Fruit fly (Drosophila melanogaster) whole organism, embryonic: ENCODE results near the gene Obp99b.

Source experiments
- CG10147 ChIP-seq: fragments of 200-800 bp; sonication (Bioruptor generic); optimal IDR thresholded peaks from 2 replicates; lab custom pipeline; 2019; ENCODE audit warnings: missing biosample characterization, mild to moderate bottlenecking, missing genetic modification characterization, moderate library complexity
- CG10209 ChIP-seq: fragments of 200-800 bp; sonication (Bioruptor generic); optimal IDR thresholded peaks from 3 replicates; lab custom pipeline; 2017; ENCODE audit warnings: missing biosample characterization, mild to moderate bottlenecking, missing genetic modification characterization, missing genetic modification reagents
- CG10431 ChIP-seq: fragments of 200-800 bp; sonication (Bioruptor generic); optimal IDR thresholded peaks from 3 replicates; lab custom pipeline; 2018; ENCODE audit warnings: missing biosample characterization, mild to moderate bottlenecking, missing genetic modification characterization
- CG10654 ChIP-seq: fragments of 200-800 bp; sonication (Bioruptor generic); optimal IDR thresholded peaks from 2 replicates; lab custom pipeline; 2016; ENCODE audit warnings: missing biosample characterization, missing genetic modification characterization
- CG11456 ChIP-seq: fragments of 200-800 bp; sonication (Bioruptor generic); IDR thresholded peaks from 3 replicates; pipeline ENCODE4 v1.3.6; 2022; ENCODE audit warnings: missing biosample characterization, missing genetic modification characterization
- CG11695 ChIP-seq: fragments of 200-800 bp; sonication (Bioruptor generic); IDR thresholded peaks from 3 replicates; pipeline ENCODE4 v1.3.6; 2022; ENCODE audit warnings: missing biosample characterization, missing genetic modification characterization
- CG13287 ChIP-seq: fragments of 200-800 bp; sonication (Bioruptor generic); IDR thresholded peaks from 2 replicates; pipeline ENCODE4 v1.3.6; 2022; ENCODE audit warnings: missing biosample characterization, missing genetic modification characterization; ENCODE audit not compliant: partially characterized antibody
- CG14014 ChIP-seq: fragments of 200-800 bp; sonication (Bioruptor generic); IDR thresholded peaks from 2 replicates; pipeline ENCODE4 v1.3.6; 2022; ENCODE audit warnings: missing biosample characterization, missing genetic modification characterization
- CG14050 ChIP-seq: fragments of 200-800 bp; sonication (Bioruptor generic); IDR thresholded peaks from 3 replicates; pipeline ENCODE4 v1.3.6; 2022; ENCODE audit warnings: missing biosample characterization, missing genetic modification characterization
- CG14965 ChIP-seq: fragments of 200-800 bp; sonication (Bioruptor generic); optimal IDR thresholded peaks from 2 replicates; lab custom pipeline; 2016; ENCODE audit warnings: missing biosample characterization, missing genetic modification characterization, borderline replicate concordance
- CG15269 ChIP-seq: fragments of 200-800 bp; sonication (Bioruptor generic); optimal IDR thresholded peaks from 2 replicates; lab custom pipeline; 2018; ENCODE audit warnings: missing biosample characterization, mild to moderate bottlenecking, missing genetic modification characterization, moderate library complexity
- CG15696 ChIP-seq: fragments of 200-800 bp; sonication (Bioruptor generic); optimal IDR thresholded peaks from 2 replicates; lab custom pipeline; 2019; ENCODE audit warnings: missing biosample characterization, mild to moderate bottlenecking, missing genetic modification characterization, moderate library complexity
- CG16815 ChIP-seq: fragments of 200-800 bp; sonication (Bioruptor generic); optimal IDR thresholded peaks from 3 replicates; lab custom pipeline; 2017; ENCODE audit warnings: missing biosample characterization, mild to moderate bottlenecking, missing genetic modification characterization
- CG18476 ChIP-seq: fragments of 200-800 bp; sonication (Bioruptor generic); optimal IDR thresholded peaks from 2 replicates; lab custom pipeline; 2016; ENCODE audit warnings: missing biosample characterization, mild to moderate bottlenecking, missing genetic modification characterization
- CG18764 ChIP-seq: fragments of 200-800 bp; sonication (Bioruptor generic); optimal IDR thresholded peaks from 3 replicates; lab custom pipeline; 2016; ENCODE audit warnings: missing biosample characterization, missing genetic modification characterization
- CG2120 ChIP-seq: fragments of 200-800 bp; sonication (Bioruptor generic); optimal IDR thresholded peaks from 3 replicates; lab custom pipeline; 2016; ENCODE audit warnings: missing biosample characterization, missing genetic modification characterization
- CG2875 ChIP-seq: fragments of 200-800 bp; sonication (Bioruptor generic); optimal IDR thresholded peaks from 2 replicates; lab custom pipeline; 2017; ENCODE audit warnings: missing biosample characterization, mild to moderate bottlenecking, missing genetic modification characterization, missing genetic modification reagents
- CG31224 ChIP-seq: fragments of 200-800 bp; sonication (Bioruptor generic); IDR thresholded peaks from 2 replicates; pipeline ENCODE4 v1.3.6; 2022; ENCODE audit warnings: missing biosample characterization, missing genetic modification characterization
- CG33213 ChIP-seq: fragments of 200-800 bp; sonication (Bioruptor generic); optimal IDR thresholded peaks from 3 replicates; lab custom pipeline; 2016; ENCODE audit warnings: missing biosample characterization, missing genetic modification characterization
- CG4424 ChIP-seq: fragments of 200-800 bp; sonication (Bioruptor generic); optimal IDR thresholded peaks from 3 replicates; lab custom pipeline; 2016; ENCODE audit warnings: missing biosample characterization, missing genetic modification characterization
- CG4820 ChIP-seq: fragments of 200-800 bp; sonication (Bioruptor generic); optimal IDR thresholded peaks from 3 replicates; lab custom pipeline; 2016; ENCODE audit warnings: missing biosample characterization, missing genetic modification characterization
- CG6654 ChIP-seq: fragments of 200-800 bp; sonication (Bioruptor generic); optimal IDR thresholded peaks from 2 replicates; lab custom pipeline; 2017; ENCODE audit warnings: missing biosample characterization, mild to moderate bottlenecking, missing genetic modification characterization
- CG6854 ChIP-seq: fragments of 200-800 bp; sonication (Bioruptor generic); optimal IDR thresholded peaks from 3 replicates; lab custom pipeline; 2017; ENCODE audit warnings: missing biosample characterization, mild to moderate bottlenecking, missing genetic modification characterization
- CG8359 ChIP-seq: fragments of 200-800 bp; sonication (Bioruptor generic); optimal IDR thresholded peaks from 2 replicates; lab custom pipeline; 2017; ENCODE audit warnings: missing biosample characterization, mild to moderate bottlenecking, missing genetic modification characterization, borderline replicate concordance
- CG9797 ChIP-seq: fragments of 200-800 bp; sonication (Bioruptor generic); optimal IDR thresholded peaks from 3 replicates; lab custom pipeline; 2018; ENCODE audit warnings: missing biosample characterization, mild to moderate bottlenecking, missing genetic modification characterization
- D19A ChIP-seq: fragments of 200-800 bp; optimal IDR thresholded peaks from 3 replicates; lab custom pipeline; 2019; ENCODE audit warnings: missing biosample characterization, mild to moderate bottlenecking, missing genetic modification characterization, moderate library complexity
- Dad ChIP-seq: fragments of 200-800 bp; sonication (Bioruptor generic); optimal IDR thresholded peaks from 3 replicates; lab custom pipeline; 2016; ENCODE audit warnings: missing biosample characterization, missing genetic modification characterization
- Ets97D ChIP-seq: fragments of 200-800 bp; sonication (Bioruptor generic); optimal IDR thresholded peaks from 3 replicates; lab custom pipeline; 2016; ENCODE audit warnings: missing biosample characterization, missing genetic modification characterization
- GATAe ChIP-seq: fragments of 200-800 bp; sonication (Bioruptor generic); conservative IDR thresholded peaks from 2 replicates; pipeline ENCODE4 v1.3.6; 2022; ENCODE audit warnings: missing biosample characterization, missing genetic modification characterization
- Hsf ChIP-seq: fragments of 200-800 bp; sonication (Bioruptor generic); optimal IDR thresholded peaks from 3 replicates; lab custom pipeline; 2016; ENCODE audit warnings: missing biosample characterization, missing genetic modification characterization
- Jarid2 ChIP-seq: fragments of 200-800 bp; sonication (Bioruptor generic); optimal IDR thresholded peaks from 3 replicates; lab custom pipeline; 2017; ENCODE audit warnings: mild to moderate bottlenecking, missing biosample characterization, missing genetic modification reagents, missing genetic modification characterization
- MTF-1 ChIP-seq: fragments of 200-800 bp; sonication (Bioruptor generic); optimal IDR thresholded peaks from 2 replicates; lab custom pipeline; 2018; ENCODE audit warnings: missing biosample characterization, mild to moderate bottlenecking, missing genetic modification characterization, borderline replicate concordance
- NC2β ChIP-seq: fragments of 200-800 bp; sonication (Bioruptor generic); optimal IDR thresholded peaks from 2 replicates; lab custom pipeline; 2016; ENCODE audit warnings: missing biosample characterization, missing genetic modification characterization
- NFAT ChIP-seq: fragments of 200-800 bp; sonication (Bioruptor generic); IDR thresholded peaks from 2 replicates; pipeline ENCODE4 v1.3.6; 2022; ENCODE audit warnings: missing biosample characterization, missing genetic modification characterization
- Opbp ChIP-seq: fragments of 200-800 bp; sonication (Bioruptor generic); IDR thresholded peaks from 3 replicates; pipeline ENCODE4 v1.3.6; 2022; ENCODE audit warnings: missing biosample characterization, missing genetic modification characterization; ENCODE audit not compliant: partially characterized antibody
- Scr ChIP-seq: fragments of 200-800 bp; sonication (Bioruptor generic); IDR thresholded peaks from 2 replicates; pipeline ENCODE4 v1.3.6; 2022; ENCODE audit warnings: missing biosample characterization, missing genetic modification characterization; ENCODE audit not compliant: partially characterized antibody
- Tbp ChIP-seq: fragments of >200 bp; optimal IDR thresholded peaks from 2 replicates; lab custom pipeline; 2018; ENCODE audit warnings: missing biosample characterization, missing genetic modification characterization
- ab ChIP-seq: fragments of 200-800 bp; sonication (Bioruptor generic); optimal IDR thresholded peaks from 2 replicates; lab custom pipeline; 2016; ENCODE audit warnings: missing biosample characterization, missing genetic modification characterization
- chn ChIP-seq: fragments of 200-800 bp; sonication (Bioruptor generic); optimal IDR thresholded peaks from 2 replicates; lab custom pipeline; 2016; ENCODE audit warnings: missing biosample characterization, missing genetic modification characterization
- ci ChIP-seq: fragments of 200-800 bp; sonication (Bioruptor generic); IDR thresholded peaks from 3 replicates; pipeline ENCODE4 v1.3.6; 2022; ENCODE audit warnings: missing biosample characterization, missing genetic modification characterization
- eve ChIP-seq, 2 experiments: fragments of >200 bp; optimal IDR thresholded peaks; 2 replicates each; lab custom pipeline; 2017; ENCODE audit warnings: missing biosample characterization in 2 of 2, missing genetic modification characterization in 2 of 2
- ewg ChIP-seq: fragments of 200-800 bp; sonication (Bioruptor generic); optimal IDR thresholded peaks from 3 replicates; lab custom pipeline; 2017; ENCODE audit warnings: mild to moderate bottlenecking, missing biosample characterization, missing genetic modification reagents, missing genetic modification characterization
- exex ChIP-seq: fragments of 200-800 bp; sonication (Bioruptor generic); optimal IDR thresholded peaks from 4 replicates; lab custom pipeline; 2018; ENCODE audit warnings: missing biosample characterization, mild to moderate bottlenecking, missing genetic modification characterization, moderate library complexity
- gcm ChIP-seq: fragments of 200-800 bp; sonication (Bioruptor generic); optimal IDR thresholded peaks from 2 replicates; lab custom pipeline; 2019; ENCODE audit warnings: missing biosample characterization, mild to moderate bottlenecking, missing genetic modification characterization, moderate library complexity
- ken ChIP-seq: fragments of 200-800 bp; sonication (Bioruptor generic); IDR thresholded peaks from 3 replicates; pipeline ENCODE4 v1.3.6; 2022; ENCODE audit warnings: missing biosample characterization, missing genetic modification characterization
- kni ChIP-seq: fragments of 200-800 bp; sonication (Bioruptor generic); optimal IDR thresholded peaks from 3 replicates; lab custom pipeline; 2017; ENCODE audit warnings: mild to moderate bottlenecking, missing biosample characterization, missing genetic modification reagents, missing genetic modification characterization
- pum ChIP-seq: fragments of 200-800 bp; sonication (Bioruptor generic); optimal IDR thresholded peaks from 2 replicates; lab custom pipeline; 2016; ENCODE audit warnings: missing biosample characterization, missing genetic modification characterization
- ranshi ChIP-seq: fragments of 200-800 bp; sonication (Bioruptor generic); IDR thresholded peaks from 2 replicates; pipeline ENCODE4 v1.3.6; 2022; ENCODE audit warnings: missing biosample characterization, missing genetic modification characterization
- sens ChIP-seq: fragments of 200-800 bp; sonication (Bioruptor generic); peaks from one replicate; lab custom pipeline; 2016; ENCODE audit warnings: missing biosample characterization, missing genetic modification characterization
- so ChIP-seq: fragments of 200-800 bp; sonication (Bioruptor generic); IDR thresholded peaks from 3 replicates; pipeline ENCODE4 v1.3.6; 2022; ENCODE audit warnings: missing biosample characterization, missing genetic modification characterization
- vfl ChIP-seq: fragments of 200-800 bp; sonication (Bioruptor generic); optimal IDR thresholded peaks from 2 replicates; lab custom pipeline; 2016; ENCODE audit warnings: missing biosample characterization, missing genetic modification characterization
- zf30C ChIP-seq: fragments of 200-800 bp; sonication (Bioruptor generic); optimal IDR thresholded peaks from 3 replicates; lab custom pipeline; 2018; ENCODE audit warnings: missing biosample characterization, mild to moderate bottlenecking, missing genetic modification characterization

Gene Obp99b

DNA sequence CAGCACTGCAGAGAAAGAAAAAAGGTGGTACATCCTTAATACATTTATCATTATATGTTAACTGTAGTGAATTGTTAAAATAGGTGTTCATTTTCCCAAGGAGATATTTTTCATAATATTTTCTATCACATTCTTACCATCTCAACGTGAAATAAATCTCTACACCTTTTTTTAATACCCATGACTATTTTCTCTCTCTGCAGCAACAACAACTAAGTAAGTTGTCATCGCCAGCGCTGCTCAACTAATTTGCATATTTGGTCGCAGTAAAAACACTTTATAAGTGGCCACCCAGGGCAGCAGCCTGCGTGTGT, 26.2 kb downstream of the Obp99b start (continued):
- TF ChIP-seq CG4424 (peak; percentile 58), gcm (GFP tag; lab: Kevin White, UChicago) (no peak), CG6854 (GFP tag; lab: Kevin White, UChicago) (no peak), ranshi (0 out of 2 replicates have a peak, but pooled peaks have one; percentile 34), Dad (GFP tag; lab: Kevin White, UChicago) (no peak), NFAT (GFP tag; lab: Robert Waterston, UW) (no peak), CG2120 (GFP tag; lab: Kevin White, UChicago) (peak; percentile 0), MTF-1 (no peak), CG18476 (GFP tag; lab: Kevin White, UChicago) (peak; percentile 2), CG10209 (peak; percentile 52), CG13287 (GFP tag; lab: Robert Waterston, UW) (no peak), CG9797 (GFP tag; lab: Kevin White, UChicago) (no peak), GATAe (GFP tag; lab: Robert Waterston, UW) (no peak), CG15696 (peak; percentile 28), ewg (no peak), CG10654 (GFP tag; lab: Kevin White, UChicago) (peak; percentile 4), pum (GFP tag; lab: Kevin White, UChicago) (no peak), D19A (no peak), CG14014 (GFP tag; lab: Robert Waterston, UW) (no peak), CG16815 (GFP tag; lab: Kevin White, UChicago) (no peak), Scr (GFP tag; lab: Robert Waterston, UW) (no peak), vfl (GFP tag; lab: Kevin White, UChicago) (no peak), chn (GFP tag; lab: Kevin White, UChicago) (peak; percentile 12), CG33213 (GFP tag; lab: Kevin White, UChicago) (no peak), Jarid2 (GFP tag; lab: Kevin White, UChicago) (no peak), Hsf (GFP tag; lab: Kevin White, UChicago) (no peak), Tbp (no peak), CG31224 (GFP tag; lab: Robert Waterston, UW) (no peak), ci (GFP tag; lab: Robert Waterston, UW) (no peak), CG4820 (GFP tag; lab: Kevin White, UChicago) (peak; percentile 24), Opbp (no peak), CG10431 (GFP tag; lab: Kevin White, UChicago) (no peak), sens (GFP tag; lab: Kevin White, UChicago) (peak; percentile 95), zf30C (GFP tag; lab: Kevin White, UChicago) (peak; percentile 53), CG14050 (GFP tag; lab: Robert Waterston, UW) (no peak; the same call in 2 of the 3 replicates), CG14965 (GFP tag; lab: Kevin White, UChicago) (no peak), kni (peak; percentile 9), NC2β (GFP tag; lab: Kevin White, UChicago) (peak; percentile 6), exex (tag; lab: Kevin White, UChicago) (no peak), CG10147 (GFP tag; lab: Kevin White, UChicago) (no peak), eve (GFP tag; optimal IDR thresholded peaks at IDR 0.05; lab: Kevin White, UChicago) (no peak), CG6654 (no peak), CG2875 (GFP tag; lab: Kevin White, UChicago) (peak; percentile 5), CG11456 (GFP tag; lab: Robert Waterston, UW) (no peak), CG8359 (no peak), ab (GFP tag; lab: Kevin White, UChicago) (no peak), ken (no peak), CG11695 (no peak), CG18764 (GFP tag; lab: Kevin White, UChicago) (no peak), so (no peak), Ets97D (GFP tag; lab: Kevin White, UChicago) (no peak), CG15269 (tag; lab: Kevin White, UChicago) (peak; percentile 37)
